Worm (Caenorhabditis elegans): ENCODE results near the gene F13H10.8.

The F13H10.8 gene

ce11 chrIV:11021512-11022268 is 1.4 kb downstream of the F13H10.8 start, which contains the start of gene mogs-1:
Gene mogs-1, minus strand, starts transcription at chrIV:11021928.
- no peak for TF ChIP-seq unc-39 (tag; optimal IDR thresholded peaks at IDR 0.05)
- TF ChIP-seq nhr-76 (tag; optimal IDR thresholded peaks at IDR 0.05), result no peak
- TF ChIP-seq F44E2.7 (GFP tag; IDR thresholded peaks at IDR 0.05), result no peak
- no peak for TF ChIP-seq lin-29 (GFP tag; IDR thresholded peaks at IDR 0.05)
- TF ChIP-seq dpl-1 (GFP tag; optimal IDR thresholded peaks at IDR 0.05), result no peak
- no peak for TF ChIP-seq hmg-1.1 (GFP tag; IDR thresholded peaks at IDR 0.05)
- TF ChIP-seq spr-3 (GFP tag; optimal IDR thresholded peaks at IDR 0.05), result no peak
- TF ChIP-seq lin-38 (GFP tag; IDR thresholded peaks at IDR 0.05), result no peak
- no peak for TF ChIP-seq Y5F2A.4 (GFP tag; optimal IDR thresholded peaks at IDR 0.05)
- TF ChIP-seq dmd-9 (GFP tag; IDR thresholded peaks at IDR 0.05), result no peak
- no peak for TF ChIP-seq Y75B8A.6 (GFP tag; IDR thresholded peaks at IDR 0.05)
- no peak for TF ChIP-seq zip-11 (GFP tag; IDR thresholded peaks at IDR 0.05)
- TF ChIP-seq snpc-1.2 (GFP tag; IDR thresholded peaks at IDR 0.05), result no peak
- TF ChIP-seq jun-1 (tag; optimal IDR thresholded peaks at IDR 0.05), result no peak
- TF ChIP-seq daf-8 (GFP tag; IDR thresholded peaks at IDR 0.05), result no peak
- TF ChIP-seq mdt-29 (GFP tag; IDR thresholded peaks at IDR 0.05), result 0 out of 2 replicates have a peak, but pooled peaks have one; percentile 53
- no peak for TF ChIP-seq daf-19 (GFP tag; conservative IDR thresholded peaks at IDR 0.05)
- no peak for TF ChIP-seq attf-4 (tag; optimal IDR thresholded peaks at IDR 0.05)
- peak; percentile 1 for TF ChIP-seq nhr-77 (tag; optimal IDR thresholded peaks at IDR 0.05)
- peak in 1 of 2 experiments; percentile 87 for TF ChIP-seq mdl-1 (tag; optimal IDR thresholded peaks at IDR 0.05)
- no peak for TF ChIP-seq dmd-8 (GFP tag; IDR thresholded peaks at IDR 0.05)
- no peak for TF ChIP-seq F26F4.8 (GFP tag; conservative IDR thresholded peaks at IDR 0.05)
- no peak for TF ChIP-seq lin-13 (GFP tag; optimal IDR thresholded peaks at IDR 0.05)
- peak; percentile 81 for TF ChIP-seq mxl-3 (GFP tag; optimal IDR thresholded peaks at IDR 0.05)
- no peak for TF ChIP-seq lim-7 (GFP tag; IDR thresholded peaks at IDR 0.05)
- TF ChIP-seq unc-62 (GFP tag; optimal IDR thresholded peaks at IDR 0.05 in 1 of 2), result no peak
- TF ChIP-seq unc-62 (tag; optimal IDR thresholded peaks at IDR 0.05), result no peak
- TF ChIP-seq nhr-111 (GFP tag; optimal IDR thresholded peaks at IDR 0.05), result no peak
- no peak for TF ChIP-seq lin-15B (tag; optimal IDR thresholded peaks at IDR 0.05)
- no peak for TF ChIP-seq ceh-44 (GFP tag; IDR thresholded peaks at IDR 0.05)
- no peak for TF ChIP-seq ztf-11 (tag; optimal IDR thresholded peaks at IDR 0.05)
- TF ChIP-seq fos-1 (tag; optimal IDR thresholded peaks at IDR 0.05), result no peak
- no peak for TF ChIP-seq arid-1 (GFP tag; conservative IDR thresholded peaks at IDR 0.05)
- peak; percentile 24 for TF ChIP-seq nhr-48 (tag; optimal IDR thresholded peaks at IDR 0.05)
- no peak for TF ChIP-seq F10B5.3 (tag; optimal IDR thresholded peaks at IDR 0.05)
- no peak for TF ChIP-seq aly-2 (tag; optimal IDR thresholded peaks at IDR 0.05)
- no peak for TF ChIP-seq snpc-4 (tag; optimal IDR thresholded peaks at IDR 0.05)
- no peak for TF ChIP-seq egl-43 (GFP tag; IDR thresholded peaks at IDR 0.05)
- 0 out of 2 replicates have a peak, but pooled peaks have one; percentile 36 for TF ChIP-seq nhr-42 (GFP tag; IDR thresholded peaks at IDR 0.05)
- TF ChIP-seq nhr-11 (tag; optimal IDR thresholded peaks at IDR 0.05), result no peak
- no peak for TF ChIP-seq ceh-28 (tag; optimal IDR thresholded peaks at IDR 0.05)
- TF ChIP-seq D1046.2 (GFP tag; IDR thresholded peaks at IDR 0.05), result no peak
- TF ChIP-seq zag-1 (tag; optimal IDR thresholded peaks at IDR 0.05), result no peak
- TF ChIP-seq sdz-12 (GFP tag; optimal IDR thresholded peaks at IDR 0.05), result no peak
- no peak for TF ChIP-seq zfp-2 (tag; optimal IDR thresholded peaks at IDR 0.05)
- TF ChIP-seq mep-1 (tag; optimal IDR thresholded peaks at IDR 0.05), result peak; percentile 26
- TF ChIP-seq fkh-10 (GFP tag; optimal IDR thresholded peaks at IDR 0.05), result no peak
- TF ChIP-seq vab-7 (GFP tag; IDR thresholded peaks at IDR 0.05), result no peak
- peak; percentile 23 for TF ChIP-seq mes-2 (tag; optimal IDR thresholded peaks at IDR 0.05; ENCODE audit: poor library complexity, severe bottlenecking)
- no peak for TF ChIP-seq spr-1 (tag; optimal IDR thresholded peaks at IDR 0.05)
- no peak for TF ChIP-seq ztf-7 (tag; optimal IDR thresholded peaks at IDR 0.05)
- TF ChIP-seq nhr-10 (tag; optimal IDR thresholded peaks at IDR 0.05), result no peak
- TF ChIP-seq tag-97 (GFP tag; IDR thresholded peaks at IDR 0.05), result no peak

Measured in whole organism, L4 larva.